Worm (Caenorhabditis elegans) whole organism, L4 larva: ENCODE results near the gene T12G3.4.
A peak's percentile ranks its signal among the peaks of the same experiment; 100 is the strongest.

ENCODE experiments used
- R02D3.7 ChIP-seq: fragments of 150-350 bp; sonication (generic microtip); optimal IDR thresholded peaks from 3 replicates; lab custom pipeline; 2014; ENCODE audit warnings: missing biosample characterization, missing genetic modification characterization
- aha-1 ChIP-seq: fragments of 150-350 bp; peaks from one replicate; lab custom pipeline; 2014; ENCODE audit warnings: missing biosample characterization, missing genetic modification characterization
- ama-1 ChIP-seq: fragments of 150-350 bp; optimal IDR thresholded peaks from 2 replicates; lab custom pipeline; 2014; ENCODE audit warnings: inconsistent platforms, mixed read lengths
- daf-16 ChIP-seq, 3 experiments: sonication (generic microtip); optimal IDR thresholded peaks; 2 replicates each; lab custom pipeline; 2016 to 2017; ENCODE audit warnings: missing genetic modification characterization in 3 of 3, missing genetic modification reagents in 3 of 3, mild to moderate bottlenecking in 2 of 3, missing compliant biosample characterization in 2 of 3, missing biosample characterization in 1 of 3, moderate library complexity in 1 of 3
- egl-27 ChIP-seq: sonication (generic microtip); optimal IDR thresholded peaks from 3 replicates; lab custom pipeline; 2017; ENCODE audit warnings: missing biosample characterization, missing genetic modification reagents, missing genetic modification characterization
- hif-1 ChIP-seq, 2 experiments: sonication (generic microtip); optimal IDR thresholded peaks; 2 replicates each; lab custom pipeline; 2016 to 2017; ENCODE audit warnings: missing compliant biosample characterization in 2 of 2, missing genetic modification characterization in 2 of 2, missing genetic modification reagents in 2 of 2, missing genotype in 2 of 2, mild to moderate bottlenecking in 1 of 2
- mdt-29 ChIP-seq: fragments of 200-800 bp; sonication (Bioruptor generic); IDR thresholded peaks from 2 replicates; pipeline ENCODE4 v1.3.6; 2022; ENCODE audit warnings: missing genetic modification reagents, missing genetic modification characterization, missing compliant biosample characterization
- nhr-11 ChIP-seq: fragments of 150-350 bp; optimal IDR thresholded peaks from 2 replicates; lab custom pipeline; 2014; ENCODE audit warnings: missing biosample characterization, missing genetic modification characterization
- nhr-41 ChIP-seq: fragments of 200-800 bp; sonication (Bioruptor generic); IDR thresholded peaks from 2 replicates; pipeline ENCODE4 v1.3.6; 2022; ENCODE audit warnings: missing genetic modification reagents, missing genetic modification characterization, missing compliant biosample characterization
- pha-4 ChIP-seq, 2 experiments: fragments of 150-350 bp in 1 of 2; fragments of 200-800 bp in 1 of 2; sonication (Bioruptor generic) in 1 of 2; IDR thresholded peaks in 1 of 2; optimal IDR thresholded peaks in 1 of 2; 2 replicates each; pipeline versions ENCODE4 v1.3.6 to Lab custom; 2014 to 2022; ENCODE audit warnings: missing genetic modification characterization in 2 of 2, missing genetic modification reagents in 2 of 2, missing biosample characterization in 1 of 2, missing compliant biosample characterization in 1 of 2
- sdz-12 ChIP-seq: fragments of 200-800 bp; sonication (Bioruptor generic); optimal IDR thresholded peaks from 2 replicates; lab custom pipeline; 2018; ENCODE audit warnings: mild to moderate bottlenecking, missing genetic modification characterization, missing compliant biosample characterization
- snpc-4 ChIP-seq: fragments of 150-350 bp; optimal IDR thresholded peaks from 2 replicates; lab custom pipeline; 2014; ENCODE audit warnings: missing biosample characterization, missing genetic modification characterization
- zip-2 ChIP-seq: fragments of 150-350 bp; optimal IDR thresholded peaks from 2 replicates; lab custom pipeline; 2014; ENCODE audit warnings: missing biosample characterization, missing genetic modification characterization
- ztf-7 ChIP-seq: fragments of 150-350 bp; optimal IDR thresholded peaks from 2 replicates; lab custom pipeline; 2014; ENCODE audit warnings: missing biosample characterization, missing genetic modification characterization

DNA sequence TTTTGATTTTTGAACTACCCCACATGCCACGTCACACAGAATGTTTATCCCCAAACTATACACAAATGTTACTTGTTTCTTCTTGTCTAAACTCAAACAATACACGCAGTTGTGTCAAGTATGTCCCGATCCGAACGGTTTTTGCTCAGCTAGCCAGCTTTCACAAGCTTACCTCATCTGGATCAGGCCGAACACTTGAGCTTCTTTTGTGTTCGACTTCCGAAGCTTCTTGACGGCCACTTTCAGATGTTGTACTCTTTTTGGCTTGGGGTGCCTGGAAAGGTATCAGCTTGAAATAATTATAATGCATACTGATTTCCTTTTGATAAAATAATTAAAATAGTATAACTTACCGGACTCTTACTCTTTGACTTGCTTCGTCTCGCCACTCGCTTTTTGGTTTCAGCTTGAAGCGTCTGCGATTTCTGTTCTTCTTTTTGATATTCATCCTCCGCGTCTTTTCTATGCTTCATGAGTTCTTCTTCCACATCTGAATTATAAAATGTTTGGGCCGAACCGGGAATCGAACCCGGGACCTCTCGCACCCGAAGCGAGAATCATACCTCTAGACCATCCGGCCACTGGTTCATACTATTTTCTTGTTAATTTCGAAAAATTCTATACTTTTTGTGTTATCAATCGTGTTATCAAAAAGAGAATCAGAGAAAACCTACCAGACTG is 42.8 kb upstream of the T12G3.4 start:
- TF ChIP-seq ama-1 (lab: Kevin White, UChicago), result no peak
- TF ChIP-seq sdz-12 (GFP tag; lab: Kevin White, UChicago), result no peak
- no peak for TF ChIP-seq egl-27 (tag; lab: Kevin White, UChicago)
- TF ChIP-seq pha-4 (GFP tag; IDR thresholded peaks at IDR 0.05; lab: Robert Waterston, UW), result peak; percentile 32; the same call in 1 of the 2 replicates
- TF ChIP-seq pha-4 (tag; optimal IDR thresholded peaks at IDR 0.05; lab: Kevin White, UChicago), result no peak
- TF ChIP-seq snpc-4 (tag; lab: Kevin White, UChicago), result no peak
- no peak for TF ChIP-seq zip-2
- no peak for TF ChIP-seq aha-1 (tag; lab: Kevin White, UChicago)
- TF ChIP-seq hif-1 (tag; optimal IDR thresholded peaks at IDR 0.05; lab: Kevin White, UChicago), result no peak
- TF ChIP-seq R02D3.7, result no peak
- TF ChIP-seq daf-16 (GFP tag; optimal IDR thresholded peaks at IDR 0.05; lab: Kevin White, UChicago), result no peak
- no peak for TF ChIP-seq daf-16 (tag; optimal IDR thresholded peaks at IDR 0.05; lab: Kevin White, UChicago)
- no peak for TF ChIP-seq ztf-7 (tag; lab: Kevin White, UChicago)
- no peak for TF ChIP-seq nhr-11 (tag; lab: Kevin White, UChicago)
- TF ChIP-seq mdt-29 (GFP tag; lab: Robert Waterston, UW), result no peak
- TF ChIP-seq nhr-41 (GFP tag; lab: Robert Waterston, UW), result no peak
